Worm (Caenorhabditis elegans) whole organism, late embryonic: ENCODE data around the gene srd-59.

ENCODE experiments used
- C38D4.7 ChIP-seq: fragments of 200-800 bp; sonication (Bioruptor generic); optimal IDR thresholded peaks from 2 replicates; lab custom pipeline; 2018; ENCODE audit warnings: mild to moderate bottlenecking, missing genetic modification characterization, moderate library complexity, missing compliant biosample characterization
- F13H6.1 ChIP-seq: sonication (generic microtip); optimal IDR thresholded peaks from 2 replicates; lab custom pipeline; 2016; ENCODE audit warnings: missing genetic modification characterization, missing compliant biosample characterization
- K02D7.2 ChIP-seq: sonication (generic microtip); optimal IDR thresholded peaks from 2 replicates; lab custom pipeline; 2017; ENCODE audit warnings: mild to moderate bottlenecking, missing genetic modification characterization, missing compliant biosample characterization
- T23F11.4 ChIP-seq: fragments of 200-800 bp; sonication (Bioruptor generic); optimal IDR thresholded peaks from 2 replicates; lab custom pipeline; 2018; ENCODE audit warnings: mild to moderate bottlenecking, missing genetic modification characterization, missing compliant biosample characterization
- ama-1 ChIP-seq: fragments of 150-350 bp; optimal IDR thresholded peaks from 2 replicates; lab custom pipeline; 2014
- ceh-14 ChIP-seq: sonication (generic microtip); optimal IDR thresholded peaks from 2 replicates; lab custom pipeline; 2016; ENCODE audit warnings: missing genotype, missing genetic modification characterization, missing compliant biosample characterization
- ceh-18 ChIP-seq: sonication (generic microtip); optimal IDR thresholded peaks from 2 replicates; lab custom pipeline; 2016; ENCODE audit warnings: missing genetic modification characterization, missing compliant biosample characterization
- ceh-22 ChIP-seq: sonication (generic microtip); optimal IDR thresholded peaks from 2 replicates; lab custom pipeline; 2017; ENCODE audit warnings: missing biosample characterization, missing genetic modification characterization
- ceh-30 ChIP-seq: fragments of 150-350 bp; optimal IDR thresholded peaks from 2 replicates; lab custom pipeline; 2014; ENCODE audit warnings: missing biosample characterization, missing genetic modification characterization
- ceh-31 ChIP-seq: sonication (generic microtip); optimal IDR thresholded peaks from 2 replicates; lab custom pipeline; 2016; ENCODE audit warnings: missing genetic modification characterization, missing compliant biosample characterization
- ceh-34 ChIP-seq: sonication (generic microtip); optimal IDR thresholded peaks from 2 replicates; lab custom pipeline; 2016; ENCODE audit warnings: mild to moderate bottlenecking, missing genetic modification characterization, missing compliant biosample characterization
- dve-1 ChIP-seq: sonication (generic microtip); optimal IDR thresholded peaks from 2 replicates; lab custom pipeline; 2017; ENCODE audit warnings: antibody characterized with exemption, mild to moderate bottlenecking, missing genetic modification characterization, missing compliant biosample characterization
- elt-2 ChIP-seq: sonication (generic microtip); optimal IDR thresholded peaks from 2 replicates; lab custom pipeline; 2016; ENCODE audit warnings: missing genetic modification reagents, missing genetic modification characterization, missing compliant biosample characterization
- eyg-1 ChIP-seq: sonication (generic microtip); optimal IDR thresholded peaks from 2 replicates; lab custom pipeline; 2016; ENCODE audit warnings: missing genotype, missing genetic modification characterization, missing compliant biosample characterization
- fax-1 ChIP-seq: sonication (generic microtip); optimal IDR thresholded peaks from 2 replicates; lab custom pipeline; 2016; ENCODE audit warnings: missing genotype, missing genetic modification characterization, missing compliant biosample characterization
- fkh-10 ChIP-seq: fragments of 150-350 bp; optimal IDR thresholded peaks from 2 replicates; lab custom pipeline; 2014; ENCODE audit warnings: missing biosample characterization, missing genetic modification reagents, missing genetic modification characterization
- fkh-6 ChIP-seq: sonication (generic microtip); optimal IDR thresholded peaks from 2 replicates; lab custom pipeline; 2016; ENCODE audit warnings: missing genetic modification characterization, missing compliant biosample characterization
- hlh-13 ChIP-seq: fragments of 200-800 bp; sonication (Bioruptor generic); optimal IDR thresholded peaks from 2 replicates; lab custom pipeline; 2018; ENCODE audit warnings: mild to moderate bottlenecking, missing genetic modification characterization, missing compliant biosample characterization
- hlh-6 ChIP-seq: sonication (generic microtip); optimal IDR thresholded peaks from 2 replicates; lab custom pipeline; 2016; ENCODE audit warnings: missing genotype, missing genetic modification characterization, missing compliant biosample characterization
- lin-11 ChIP-seq: fragments of 200-800 bp; sonication (Bioruptor generic); optimal IDR thresholded peaks from 2 replicates; lab custom pipeline; 2018; ENCODE audit warnings: mild to moderate bottlenecking, missing genetic modification characterization, missing compliant biosample characterization
- madf-2 ChIP-seq: sonication (generic microtip); optimal IDR thresholded peaks from 2 replicates; lab custom pipeline; 2017; ENCODE audit warnings: missing genetic modification characterization, missing compliant biosample characterization
- mec-3 ChIP-seq: sonication (generic microtip); optimal IDR thresholded peaks from 2 replicates; lab custom pipeline; 2016; ENCODE audit warnings: borderline replicate concordance, missing genetic modification characterization, missing compliant biosample characterization
- nhr-11 ChIP-seq: fragments of 150-350 bp; optimal IDR thresholded peaks from 2 replicates; lab custom pipeline; 2014; ENCODE audit warnings: missing biosample characterization, missing genetic modification characterization
- nhr-232 ChIP-seq: sonication (generic microtip); optimal IDR thresholded peaks from 2 replicates; lab custom pipeline; 2016; ENCODE audit warnings: missing genetic modification characterization, missing compliant biosample characterization
- npax-4 ChIP-seq: sonication (generic microtip); optimal IDR thresholded peaks from 2 replicates; lab custom pipeline; 2016; ENCODE audit warnings: missing genetic modification characterization, missing compliant biosample characterization
- odd-2 ChIP-seq: sonication (generic microtip); optimal IDR thresholded peaks from 2 replicates; lab custom pipeline; 2017; ENCODE audit warnings: antibody characterized with exemption, mild to moderate bottlenecking, missing genetic modification characterization, missing compliant biosample characterization
- pat-9 ChIP-seq: fragments of 200-800 bp; sonication (Bioruptor generic); optimal IDR thresholded peaks from 2 replicates; lab custom pipeline; 2018; ENCODE audit warnings: mild to moderate bottlenecking, missing genetic modification characterization, moderate library complexity, missing compliant biosample characterization
- pax-1 ChIP-seq: fragments of 150-350 bp; optimal IDR thresholded peaks from 2 replicates; lab custom pipeline; 2014; ENCODE audit warnings: missing biosample characterization, missing genetic modification characterization
- pros-1 ChIP-seq: fragments of 150-350 bp; optimal IDR thresholded peaks from 2 replicates; lab custom pipeline; 2014; ENCODE audit warnings: missing biosample characterization, missing genetic modification reagents, missing genetic modification characterization
- rnt-1 ChIP-seq: sonication (generic microtip); optimal IDR thresholded peaks from 2 replicates; lab custom pipeline; 2016; ENCODE audit warnings: missing genetic modification characterization, missing compliant biosample characterization
- sox-2 ChIP-seq: fragments of 200-800 bp; sonication (Bioruptor generic); IDR thresholded peaks from 2 replicates; pipeline ENCODE4 v1.3.6; 2022; ENCODE audit warnings: missing genetic modification reagents, missing genetic modification characterization, missing compliant biosample characterization
- sox-4 ChIP-seq: sonication (generic microtip); optimal IDR thresholded peaks from 2 replicates; lab custom pipeline; 2017; ENCODE audit warnings: mild to moderate bottlenecking, missing genetic modification characterization, inconsistent platforms, missing compliant biosample characterization
- unc-3 ChIP-seq, 2 experiments: fragments of 200-800 bp in 1 of 2; sonication (Bioruptor generic) in 1 of 2; sonication (generic microtip) in 1 of 2; conservative IDR thresholded peaks in 1 of 2; optimal IDR thresholded peaks in 1 of 2; 2 replicates each; pipeline versions ENCODE4 v1.3.6 to Lab custom; 2016 to 2022; ENCODE audit warnings: missing compliant biosample characterization in 2 of 2, missing genetic modification characterization in 2 of 2, missing genetic modification reagents in 1 of 2
- unc-42 ChIP-seq: sonication (generic microtip); optimal IDR thresholded peaks from 2 replicates; lab custom pipeline; 2016; ENCODE audit warnings: missing genotype, missing genetic modification characterization, missing compliant biosample characterization
- unc-55 ChIP-seq: sonication (generic microtip); optimal IDR thresholded peaks from 2 replicates; lab custom pipeline; 2017; ENCODE audit warnings: missing biosample characterization, missing genetic modification reagents, missing genetic modification characterization
- unc-86 ChIP-seq: sonication (generic microtip); optimal IDR thresholded peaks from 2 replicates; lab custom pipeline; 2016; ENCODE audit warnings: missing genetic modification characterization, missing compliant biosample characterization
- zip-5 ChIP-seq: sonication (generic microtip); optimal IDR thresholded peaks from 2 replicates; lab custom pipeline; 2016; ENCODE audit warnings: missing genetic modification characterization, missing compliant biosample characterization
- ztf-16 ChIP-seq: sonication (generic microtip); optimal IDR thresholded peaks from 2 replicates; lab custom pipeline; 2017; ENCODE audit warnings: missing genetic modification characterization, missing compliant biosample characterization

srd-59 gene

DNA sequence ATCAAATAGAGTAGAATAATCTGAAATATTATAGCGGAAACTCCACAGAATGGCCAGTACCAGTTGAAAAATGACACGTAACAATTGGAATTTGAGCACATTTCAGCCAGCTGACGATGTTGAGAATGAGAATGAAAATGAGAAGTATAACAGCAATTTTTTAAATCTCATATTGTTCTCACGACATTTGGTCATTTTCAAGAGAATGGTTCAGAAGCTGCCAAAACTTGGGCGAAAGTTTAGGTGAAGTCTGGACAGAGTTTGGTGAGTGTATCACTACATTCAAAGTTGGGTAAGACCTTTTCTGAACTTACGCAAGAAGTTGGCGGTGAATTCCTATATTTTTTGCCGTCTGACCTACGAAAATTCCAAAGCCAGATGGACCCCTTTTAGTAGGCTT lies 537 bp upstream of the srd-59 start, which contains the start of gene srd-58:
Gene srd-58, minus strand, starts transcription at position 101 of the 400 bp plus-strand sequence.
- no peak for TF ChIP-seq lin-11
- no peak for TF ChIP-seq odd-2 (tag; lab: Kevin White, UChicago)
- TF ChIP-seq zip-5 (tag; lab: Kevin White, UChicago) = no peak
- no peak for TF ChIP-seq ceh-34 (tag; lab: Kevin White, UChicago)
- no peak for TF ChIP-seq pax-1 (tag; lab: Kevin White, UChicago)
- no peak for TF ChIP-seq sox-4 (tag; lab: Kevin White, UChicago)
- TF ChIP-seq fax-1 (tag; lab: Kevin White, UChicago) = no peak
- no peak for TF ChIP-seq hlh-6
- TF ChIP-seq sox-2 (GFP tag; lab: Robert Waterston, UW) = no peak
- TF ChIP-seq K02D7.2 (tag; lab: Kevin White, UChicago) = no peak
- no peak for TF ChIP-seq ceh-14 (tag; lab: Kevin White, UChicago)
- TF ChIP-seq madf-2 = no peak
- TF ChIP-seq unc-3 (GFP tag; conservative IDR thresholded peaks at IDR 0.05; lab: Robert Waterston, UW) = no peak
- TF ChIP-seq unc-3 (tag; optimal IDR thresholded peaks at IDR 0.05; lab: Kevin White, UChicago) = no peak
- TF ChIP-seq nhr-232 (tag; lab: Kevin White, UChicago) = no peak
- no peak for TF ChIP-seq fkh-10 (GFP tag; lab: Kevin White, UChicago)
- no peak for TF ChIP-seq pat-9 (tag; lab: Kevin White, UChicago)

- no peak for TF ChIP-seq ceh-30 (tag; lab: Kevin White, UChicago)
- TF ChIP-seq fkh-6 (tag; lab: Kevin White, UChicago) = no peak
- no peak for TF ChIP-seq unc-42 (tag; lab: Kevin White, UChicago)
- no peak for TF ChIP-seq rnt-1 (tag; lab: Kevin White, UChicago)
- no peak for TF ChIP-seq nhr-11 (tag; lab: Kevin White, UChicago)
- TF ChIP-seq mec-3 (tag; lab: Kevin White, UChicago) = no peak
- no peak for TF ChIP-seq ztf-16 (tag; lab: Kevin White, UChicago)
- no peak for TF ChIP-seq ama-1 (lab: Kevin White, UChicago)
- no peak for TF ChIP-seq elt-2 (tag; lab: Kevin White, UChicago)
- no peak for TF ChIP-seq dve-1 (tag; lab: Kevin White, UChicago)
- no peak for TF ChIP-seq F13H6.1
- TF ChIP-seq hlh-13 (GFP tag; lab: Kevin White, UChicago) = no peak
- TF ChIP-seq ceh-18 (tag; lab: Kevin White, UChicago) = no peak
- TF ChIP-seq zip-5 (tag; lab: Kevin White, UChicago) = no peak
- TF ChIP-seq T23F11.4 (GFP tag; lab: Kevin White, UChicago) = no peak
- no peak for TF ChIP-seq npax-4 (tag; lab: Kevin White, UChicago)
- no peak for TF ChIP-seq madf-2
- no peak for TF ChIP-seq unc-86 (tag; lab: Kevin White, UChicago)
- TF ChIP-seq, all 69 proteins: peak for 0
These were observed 2.2 kb downstream of the srd-59 start for ce11 chrII:7207649-7208048.

DNA sequence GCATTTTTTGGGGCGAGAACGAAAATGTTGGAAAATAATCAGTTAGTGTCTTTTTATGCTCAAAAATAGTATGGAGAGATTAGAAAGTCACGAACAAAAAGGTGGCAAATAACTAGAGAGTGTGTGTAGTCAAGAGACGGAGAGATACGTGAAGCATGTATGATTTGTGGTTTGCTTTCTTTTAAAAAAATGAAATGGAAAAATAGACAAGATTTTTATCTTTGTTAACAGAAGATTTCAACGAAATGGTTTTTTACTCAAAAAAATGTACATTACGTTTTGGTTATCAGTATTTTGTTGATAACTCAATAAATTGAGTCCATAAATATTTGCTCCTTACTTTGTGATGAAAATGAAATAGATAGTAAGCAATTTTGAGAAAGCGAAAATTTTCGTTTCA lies 2.7 kb downstream of the srd-59 start, which contains the start of gene dhs-7:
Gene dhs-7, minus strand, starts transcription at position 277 of the 400 bp plus-strand sequence.
- no peak for TF ChIP-seq unc-55 (GFP tag; lab: Kevin White, UChicago)
- no peak for TF ChIP-seq rnt-1 (tag; lab: Kevin White, UChicago)
- no peak for TF ChIP-seq unc-42 (tag; lab: Kevin White, UChicago)
- no peak for TF ChIP-seq ceh-22 (tag; lab: Kevin White, UChicago)
- TF ChIP-seq ceh-31 (tag; lab: Kevin White, UChicago) = no peak
- no peak for TF ChIP-seq C38D4.7
- TF ChIP-seq pros-1 (tag; lab: Kevin White, UChicago) = no peak
- no peak for TF ChIP-seq zip-5 (tag; lab: Kevin White, UChicago)
- no peak for TF ChIP-seq eyg-1
- TF ChIP-seq unc-86 (tag; lab: Kevin White, UChicago) = no peak
- TF ChIP-seq, all 69 proteins: peak for 0
